Worm (Caenorhabditis elegans) whole organism, mixed stage, embryonic: ENCODE data around the gene W07G4.1.

Experiments
- ces-1 ChIP-seq: fragments of 150-350 bp; optimal IDR thresholded peaks from 2 replicates; lab custom pipeline; 2014; ENCODE audit warnings: missing biosample characterization, missing genetic modification reagents, missing genetic modification characterization
- elt-3 ChIP-seq: fragments of 150-350 bp; optimal IDR thresholded peaks from 2 replicates; lab custom pipeline; 2014; ENCODE audit warnings: missing biosample characterization, missing genetic modification characterization
- hlh-1 ChIP-seq: fragments of 150-350 bp; optimal IDR thresholded peaks from 2 replicates; lab custom pipeline; 2014; ENCODE audit warnings: missing biosample characterization, missing genetic modification reagents, missing genetic modification characterization
- lin-13 ChIP-seq: fragments of 150-350 bp; optimal IDR thresholded peaks from 2 replicates; lab custom pipeline; 2014; ENCODE audit warnings: missing biosample characterization, missing genetic modification characterization
- mep-1 ChIP-seq: fragments of 150-350 bp; optimal IDR thresholded peaks from 2 replicates; lab custom pipeline; 2017; ENCODE audit warnings: missing biosample characterization, missing genetic modification reagents, missing genetic modification characterization, inconsistent platforms
- nhr-237 ChIP-seq: fragments of 150-350 bp; optimal IDR thresholded peaks from 2 replicates; lab custom pipeline; 2014; ENCODE audit warnings: missing biosample characterization, missing genetic modification characterization
- nhr-76 ChIP-seq: sonication (generic microtip); optimal IDR thresholded peaks from 2 replicates; lab custom pipeline; 2017; ENCODE audit warnings: missing biosample characterization, missing genetic modification characterization
- snpc-4 ChIP-seq: fragments of 150-350 bp; optimal IDR thresholded peaks from 2 replicates; lab custom pipeline; 2014; ENCODE audit warnings: missing biosample characterization, missing genetic modification characterization
- sptf-1 ChIP-seq: sonication (generic microtip); optimal IDR thresholded peaks from 2 replicates; lab custom pipeline; 2017; ENCODE audit warnings: mild to moderate bottlenecking, missing genetic modification characterization, moderate library complexity, missing compliant biosample characterization
- unc-62 ChIP-seq: fragments of 150-350 bp; optimal IDR thresholded peaks from 2 replicates; lab custom pipeline; 2014; ENCODE audit warnings: missing biosample characterization, missing genetic modification reagents, missing genetic modification characterization

- no peak for TF ChIP-seq unc-62 (GFP tag; lab: Kevin White, UChicago)
- TF ChIP-seq elt-3 (tag; lab: Kevin White, UChicago) = no peak
- no peak for TF ChIP-seq snpc-4 (tag; lab: Kevin White, UChicago)
- no peak for TF ChIP-seq lin-13
- TF ChIP-seq sptf-1 (tag; lab: Kevin White, UChicago) = no peak
- no peak for TF ChIP-seq nhr-237 (tag; lab: Kevin White, UChicago)
- no peak for TF ChIP-seq ces-1 (GFP tag; lab: Kevin White, UChicago)
- no peak for TF ChIP-seq hlh-1
- TF ChIP-seq nhr-76 (tag; lab: Kevin White, UChicago) = no peak
- TF ChIP-seq mep-1 = no peak
Observed at ce11 chrV:13036466-13036865, 3.1 kb downstream of the W07G4.1 start, which contains the start of gene W07G4.2.
